Worm (Caenorhabditis elegans) whole organism, early embryonic: Measurements from ENCODE around the gene tsen-2.

ENCODE experiments used
- B0310.2 ChIP-seq: sonication (generic microtip); optimal IDR thresholded peaks from 2 replicates; lab custom pipeline; 2016; ENCODE audit warnings: mild to moderate bottlenecking, missing genetic modification characterization, missing compliant biosample characterization
- ama-1 ChIP-seq: fragments of 150-350 bp; optimal IDR thresholded peaks from 2 replicates; lab custom pipeline; 2014
- ceh-13 ChIP-seq: fragments of 200-800 bp; sonication (Bioruptor generic); optimal IDR thresholded peaks from 2 replicates; lab custom pipeline; 2018; ENCODE audit warnings: mild to moderate bottlenecking, missing genetic modification characterization, missing compliant biosample characterization
- flt-1 ChIP-seq: fragments of 200-800 bp; sonication (Bioruptor generic); IDR thresholded peaks from 2 replicates; pipeline ENCODE4 v1.3.6; 2022; ENCODE audit warnings: missing genetic modification characterization, missing compliant biosample characterization
- hmbx-1 ChIP-seq: sonication (generic microtip); optimal IDR thresholded peaks from 2 replicates; lab custom pipeline; 2016; ENCODE audit warnings: mild to moderate bottlenecking, missing genetic modification characterization, missing compliant biosample characterization
- hnd-1 ChIP-seq: sonication (generic microtip); optimal IDR thresholded peaks from 2 replicates; lab custom pipeline; 2016; ENCODE audit warnings: missing genetic modification characterization, missing compliant biosample characterization
- pes-1 ChIP-seq: fragments of 200-800 bp; sonication (Bioruptor generic); IDR thresholded peaks from 2 replicates; pipeline ENCODE4 v1.3.6; 2022; ENCODE audit warnings: missing genetic modification reagents, missing genetic modification characterization, missing compliant biosample characterization
- sea-1 ChIP-seq: fragments of 200-800 bp; sonication (Bioruptor generic); conservative IDR thresholded peaks from 2 replicates; pipeline ENCODE4 v1.3.6; 2022; ENCODE audit warnings: missing genetic modification characterization, missing compliant biosample characterization
- tbx-11 ChIP-seq: fragments of 200-800 bp; sonication (Bioruptor generic); IDR thresholded peaks from 2 replicates; pipeline ENCODE4 v1.3.6; 2022; ENCODE audit warnings: missing genetic modification characterization, missing compliant biosample characterization
- tra-4 ChIP-seq: sonication (generic microtip); optimal IDR thresholded peaks from 2 replicates; lab custom pipeline; 2017; ENCODE audit warnings: missing genetic modification characterization, missing compliant biosample characterization

ce11 chrIII:11938525-11938924 lies 40.5 kb upstream of the tsen-2 start:
- TF ChIP-seq ama-1 (lab: Kevin White, UChicago) (no peak), hnd-1 (tag; lab: Kevin White, UChicago) (no peak), B0310.2 (tag; lab: Kevin White, UChicago) (no peak), hmbx-1 (no peak), pes-1 (GFP tag; lab: Robert Waterston, UW) (no peak), tra-4 (tag; lab: Kevin White, UChicago) (no peak), flt-1 (GFP tag; lab: Robert Waterston, UW) (no peak), tbx-11 (GFP tag; lab: Robert Waterston, UW) (no peak), sea-1 (GFP tag; lab: Robert Waterston, UW) (no peak), ceh-13 (no peak)
